Fruit fly (Drosophila melanogaster) whole organism, embryonic: ENCODE results near the gene ppk13.

ENCODE experiments used
- CG10147 ChIP-seq: fragments of 200-800 bp; sonication (Bioruptor generic); optimal IDR thresholded peaks from 2 replicates; lab custom pipeline; 2019; ENCODE audit warnings: missing biosample characterization, mild to moderate bottlenecking, missing genetic modification characterization, moderate library complexity
- CG10431 ChIP-seq: fragments of 200-800 bp; sonication (Bioruptor generic); optimal IDR thresholded peaks from 3 replicates; lab custom pipeline; 2018; ENCODE audit warnings: missing biosample characterization, mild to moderate bottlenecking, missing genetic modification characterization
- CG11247 ChIP-seq: fragments of 200-800 bp; sonication (Bioruptor generic); IDR thresholded peaks from 2 replicates; pipeline ENCODE4 v1.3.6; 2022; ENCODE audit warnings: missing biosample characterization, missing genetic modification characterization
- CG11723 ChIP-seq: fragments of 200-800 bp; sonication (Bioruptor generic); optimal IDR thresholded peaks from 2 replicates; lab custom pipeline; 2017; ENCODE audit warnings: missing biosample characterization, mild to moderate bottlenecking, missing genetic modification characterization
- CG12659 ChIP-seq: fragments of 200-800 bp; sonication (Bioruptor generic); optimal IDR thresholded peaks from 3 replicates; lab custom pipeline; 2017; ENCODE audit warnings: mild to moderate bottlenecking, missing biosample characterization, missing genetic modification reagents, missing genetic modification characterization
- CG13894 ChIP-seq: fragments of 200-800 bp; sonication (Bioruptor generic); optimal IDR thresholded peaks from 3 replicates; lab custom pipeline; 2018; ENCODE audit warnings: missing biosample characterization, mild to moderate bottlenecking, missing genetic modification characterization, moderate library complexity
- CG14710 ChIP-seq: fragments of 200-800 bp; sonication (Bioruptor generic); optimal IDR thresholded peaks from 3 replicates; lab custom pipeline; 2019; ENCODE audit warnings: missing biosample characterization, mild to moderate bottlenecking, missing genetic modification characterization, moderate library complexity
- CG15011 ChIP-seq: fragments of 200-800 bp; sonication (Bioruptor generic); optimal IDR thresholded peaks from 3 replicates; lab custom pipeline; 2018; ENCODE audit warnings: missing biosample characterization, mild to moderate bottlenecking, missing genetic modification characterization
- CG15514 ChIP-seq: fragments of 200-800 bp; sonication (Bioruptor generic); optimal IDR thresholded peaks from 3 replicates; lab custom pipeline; 2017; ENCODE audit warnings: missing biosample characterization, missing genetic modification characterization, mild to moderate bottlenecking, moderate library complexity, missing genetic modification reagents
- CG1792 ChIP-seq: fragments of 200-800 bp; sonication (Bioruptor generic); optimal IDR thresholded peaks from 2 replicates; lab custom pipeline; 2016; ENCODE audit warnings: missing biosample characterization, missing genetic modification characterization
- CG18599 ChIP-seq: fragments of 200-800 bp; sonication (Bioruptor generic); optimal IDR thresholded peaks from 3 replicates; lab custom pipeline; 2017; ENCODE audit warnings: missing biosample characterization, missing genetic modification characterization, mild to moderate bottlenecking, moderate library complexity, missing genetic modification reagents
- CG2129 ChIP-seq: fragments of 200-800 bp; sonication (Bioruptor generic); IDR thresholded peaks from 2 replicates; pipeline ENCODE4 v1.3.6; 2022; ENCODE audit warnings: missing biosample characterization, missing genetic modification characterization; ENCODE audit not compliant: partially characterized antibody
- CG30403 ChIP-seq: fragments of 200-800 bp; sonication (Bioruptor generic); optimal IDR thresholded peaks from 3 replicates; lab custom pipeline; 2016; ENCODE audit warnings: missing biosample characterization, missing genetic modification characterization
- CG31441 ChIP-seq: fragments of 200-800 bp; sonication (Bioruptor generic); IDR thresholded peaks from 2 replicates; pipeline ENCODE4 v1.3.6; 2022; ENCODE audit warnings: missing biosample characterization, missing genetic modification characterization
- CG33213 ChIP-seq: fragments of 200-800 bp; sonication (Bioruptor generic); optimal IDR thresholded peaks from 3 replicates; lab custom pipeline; 2016; ENCODE audit warnings: missing biosample characterization, missing genetic modification characterization
- CG3838 ChIP-seq: fragments of 200-800 bp; sonication (Bioruptor generic); optimal IDR thresholded peaks from 3 replicates; lab custom pipeline; 2016; ENCODE audit warnings: missing biosample characterization, missing genetic modification characterization
- CG3847 ChIP-seq: fragments of 200-800 bp; sonication (Bioruptor generic); IDR thresholded peaks from 2 replicates; pipeline ENCODE4 v1.3.6; 2022; ENCODE audit warnings: missing biosample characterization, missing genetic modification characterization
- CG4360 ChIP-seq: fragments of 200-800 bp; sonication (Bioruptor generic); IDR thresholded peaks from 2 replicates; pipeline ENCODE4 v1.3.6; 2022; ENCODE audit warnings: missing biosample characterization, missing genetic modification characterization
- CG4820 ChIP-seq: fragments of 200-800 bp; sonication (Bioruptor generic); optimal IDR thresholded peaks from 3 replicates; lab custom pipeline; 2016; ENCODE audit warnings: missing biosample characterization, missing genetic modification characterization
- CG4854 ChIP-seq: fragments of 200-800 bp; sonication (Bioruptor generic); optimal IDR thresholded peaks from 2 replicates; lab custom pipeline; 2016; ENCODE audit warnings: missing biosample characterization, missing genetic modification characterization, inconsistent platforms
- CG7556 ChIP-seq: fragments of 200-800 bp; sonication (Bioruptor generic); optimal IDR thresholded peaks from 2 replicates; lab custom pipeline; 2017; ENCODE audit warnings: missing biosample characterization, mild to moderate bottlenecking, missing genetic modification characterization
- CG7987 ChIP-seq: fragments of 200-800 bp; sonication (Bioruptor generic); optimal IDR thresholded peaks from 2 replicates; lab custom pipeline; 2018; ENCODE audit warnings: missing biosample characterization, mild to moderate bottlenecking, missing genetic modification characterization, moderate library complexity
- CG8924 ChIP-seq: fragments of 200-800 bp; optimal IDR thresholded peaks from 3 replicates; lab custom pipeline; 2019; ENCODE audit warnings: missing biosample characterization, mild to moderate bottlenecking, missing genetic modification characterization, moderate library complexity
- CG9797 ChIP-seq: fragments of 200-800 bp; sonication (Bioruptor generic); optimal IDR thresholded peaks from 3 replicates; lab custom pipeline; 2018; ENCODE audit warnings: missing biosample characterization, mild to moderate bottlenecking, missing genetic modification characterization
- Deaf1 ChIP-seq: fragments of 200-800 bp; optimal IDR thresholded peaks from 3 replicates; lab custom pipeline; 2019; ENCODE audit warnings: missing biosample characterization, mild to moderate bottlenecking, missing genetic modification characterization, moderate library complexity
- ERR ChIP-seq: fragments of 200-800 bp; sonication (Bioruptor generic); optimal IDR thresholded peaks from 2 replicates; lab custom pipeline; 2016; ENCODE audit warnings: missing biosample characterization, missing genetic modification characterization
- Eip74EF ChIP-seq, 2 experiments: fragments of 200-800 bp in 1 of 2; fragments of >200 bp in 1 of 2; sonication (Bioruptor generic) in 1 of 2; optimal IDR thresholded peaks; 2 replicates each; lab custom pipeline; 2017 to 2019; ENCODE audit warnings: missing biosample characterization in 2 of 2, missing genetic modification characterization in 2 of 2, mild to moderate bottlenecking in 1 of 2, moderate library complexity in 1 of 2
- Fer1 ChIP-seq: fragments of 200-800 bp; sonication (Bioruptor generic); optimal IDR thresholded peaks from 2 replicates; lab custom pipeline; 2017; ENCODE audit warnings: missing biosample characterization, mild to moderate bottlenecking, missing genetic modification characterization
- Kr ChIP-seq: fragments of 200-800 bp; sonication (Bioruptor generic); optimal IDR thresholded peaks from 2 replicates; lab custom pipeline; 2017; ENCODE audit warnings: missing biosample characterization, mild to moderate bottlenecking, missing genetic modification characterization
- Lpt ChIP-seq: fragments of >200 bp; optimal IDR thresholded peaks from 2 replicates; lab custom pipeline; 2018; ENCODE audit warnings: missing biosample characterization, missing genetic modification characterization
- Ravus ChIP-seq: fragments of 200-800 bp; sonication (Bioruptor generic); IDR thresholded peaks from 2 replicates; pipeline ENCODE4 v1.3.6; 2022; ENCODE audit warnings: missing biosample characterization, missing genetic modification characterization
- Side ChIP-seq: fragments of 200-800 bp; sonication (Bioruptor generic); optimal IDR thresholded peaks from 2 replicates; lab custom pipeline; 2016; ENCODE audit warnings: missing biosample characterization, missing genetic modification characterization
- Sin3A ChIP-seq: fragments of >200 bp; optimal IDR thresholded peaks from 2 replicates; lab custom pipeline; 2018
- Sry-δ ChIP-seq: fragments of 200-800 bp; sonication (Bioruptor generic); optimal IDR thresholded peaks from 2 replicates; lab custom pipeline; 2016; ENCODE audit warnings: missing biosample characterization, missing genetic modification characterization
- abd-A ChIP-seq: fragments of 200-800 bp; sonication (Bioruptor generic); optimal IDR thresholded peaks from 3 replicates; lab custom pipeline; 2019; ENCODE audit warnings: missing biosample characterization, mild to moderate bottlenecking, missing genetic modification characterization, moderate library complexity
- al ChIP-seq: fragments of 200-800 bp; sonication (Bioruptor generic); IDR thresholded peaks from 2 replicates; pipeline ENCODE4 v1.3.6; 2022; ENCODE audit warnings: missing biosample characterization, missing genetic modification characterization
- disco-r ChIP-seq: fragments of 200-800 bp; sonication (Bioruptor generic); optimal IDR thresholded peaks from 2 replicates; lab custom pipeline; 2016; ENCODE audit warnings: missing biosample characterization, missing genetic modification characterization
- fu2 ChIP-seq: fragments of 200-800 bp; sonication (Bioruptor generic); optimal IDR thresholded peaks from 2 replicates; lab custom pipeline; 2016; ENCODE audit warnings: missing biosample characterization, missing genetic modification characterization
- grau ChIP-seq: fragments of 200-800 bp; optimal IDR thresholded peaks from 3 replicates; lab custom pipeline; 2019; ENCODE audit warnings: missing biosample characterization, mild to moderate bottlenecking, missing genetic modification characterization, moderate library complexity
- h ChIP-seq: fragments of >200 bp; optimal IDR thresholded peaks from 2 replicates; lab custom pipeline; 2017
- jing ChIP-seq: fragments of 200-800 bp; sonication (Bioruptor generic); optimal IDR thresholded peaks from 2 replicates; lab custom pipeline; 2018; ENCODE audit warnings: missing biosample characterization, mild to moderate bottlenecking, missing genetic modification characterization
- kni ChIP-seq: fragments of 200-800 bp; sonication (Bioruptor generic); optimal IDR thresholded peaks from 3 replicates; lab custom pipeline; 2017; ENCODE audit warnings: mild to moderate bottlenecking, missing biosample characterization, missing genetic modification reagents, missing genetic modification characterization
- lmd ChIP-seq: fragments of 200-800 bp; sonication (Bioruptor generic); IDR thresholded peaks from 2 replicates; pipeline ENCODE4 v1.3.6; 2022; ENCODE audit warnings: missing biosample characterization, missing genetic modification characterization
- maf-S ChIP-seq: fragments of 200-800 bp; sonication (Bioruptor generic); optimal IDR thresholded peaks from 2 replicates; lab custom pipeline; 2016; ENCODE audit warnings: missing biosample characterization, missing genetic modification characterization
- nerfin-2 ChIP-seq: fragments of 200-800 bp; sonication (Bioruptor generic); IDR thresholded peaks from 2 replicates; pipeline ENCODE4 v1.3.6; 2022; ENCODE audit warnings: missing biosample characterization, missing genetic modification characterization; ENCODE audit not compliant: partially characterized antibody
- org-1 ChIP-seq: fragments of 200-800 bp; sonication (Bioruptor generic); optimal IDR thresholded peaks from 2 replicates; lab custom pipeline; 2017; ENCODE audit warnings: missing biosample characterization, missing genetic modification characterization
- otp ChIP-seq: fragments of 200-800 bp; sonication (Bioruptor generic); IDR thresholded peaks from 3 replicates; pipeline ENCODE4, ENCODE4 v1.3.6; 2022; ENCODE audit warnings: missing biosample characterization, missing genetic modification characterization
- p53 ChIP-seq: fragments of 200-800 bp; sonication (Bioruptor generic); optimal IDR thresholded peaks from 2 replicates; lab custom pipeline; 2016; ENCODE audit warnings: missing biosample characterization, missing genetic modification characterization
- run ChIP-seq: fragments of 200-800 bp; sonication (Bioruptor generic); optimal IDR thresholded peaks from 3 replicates; lab custom pipeline; 2018; ENCODE audit warnings: missing biosample characterization, mild to moderate bottlenecking, missing genetic modification characterization
- sc ChIP-seq, 3 experiments: fragments of >200 bp in 2 of 3; fragments of 200-800 bp in 1 of 3; sonication (Bioruptor generic) in 1 of 3; optimal IDR thresholded peaks; 2 replicates in 2 of 3; 3 replicates in 1 of 3; lab custom pipeline; 2017; ENCODE audit warnings: mild to moderate bottlenecking in 1 of 3, missing biosample characterization in 1 of 3, missing genetic modification characterization in 1 of 3, missing genetic modification reagents in 1 of 3
- sr ChIP-seq: fragments of 200-800 bp; sonication (Bioruptor generic); IDR thresholded peaks from 3 replicates; pipeline ENCODE4 v1.3.6; 2022; ENCODE audit warnings: missing biosample characterization, missing genetic modification characterization
- tgo ChIP-seq: fragments of 200-800 bp; sonication (Bioruptor generic); IDR thresholded peaks from 3 replicates; pipeline ENCODE4 v1.3.6; 2022; ENCODE audit warnings: missing biosample characterization, missing genetic modification characterization

Gene ppk13

DNA sequence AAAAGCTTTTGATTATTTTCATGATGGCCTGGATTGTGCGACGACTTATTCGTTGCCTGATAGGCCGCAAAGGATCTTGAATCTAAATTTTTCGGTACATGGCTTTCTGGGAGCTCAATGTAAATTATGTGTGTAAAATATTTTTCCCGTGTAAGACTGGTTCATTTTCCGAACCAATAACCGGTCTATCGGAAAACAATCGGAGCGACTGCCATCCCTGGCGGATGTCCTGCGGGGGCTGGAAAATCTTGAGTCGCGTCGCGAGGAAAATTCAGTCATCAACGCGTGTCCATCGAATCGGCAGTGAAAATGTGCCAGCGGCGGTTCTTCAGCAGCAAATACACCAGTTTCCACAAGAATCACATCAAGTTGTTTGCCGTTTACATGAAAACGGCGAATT is 15.8 kb upstream of the ppk13 start, which contains the start of the genes CG46307 and Nhe2 (continued):
- TF ChIP-seq CG12659: peak; percentile 22
- TF ChIP-seq otp: no peak
- TF ChIP-seq grau (tag; lab: Kevin White, UChicago): no peak
- no peak; the same call in 2 of the 3 replicates for TF ChIP-seq tgo
- TF ChIP-seq run: no peak
- no peak for TF ChIP-seq CG11247 (GFP tag; lab: Robert Waterston, UW)
- TF ChIP-seq Lpt: no peak
- TF ChIP-seq abd-A (tag; lab: Kevin White, UChicago): no peak
- no peak for TF ChIP-seq lmd (GFP tag; lab: Robert Waterston, UW)
- TF ChIP-seq Ravus: no peak
- no peak for TF ChIP-seq CG9797 (GFP tag; lab: Kevin White, UChicago)
- TF ChIP-seq CG14710 (tag; lab: Kevin White, UChicago): peak; percentile 35
- no peak for TF ChIP-seq kni
- TF ChIP-seq Side: no peak
- TF ChIP-seq CG4360 (GFP tag; lab: Robert Waterston, UW): no peak
- peak; percentile 11 for TF ChIP-seq CG8924 (tag; lab: Kevin White, UChicago)
- no peak for TF ChIP-seq disco-r (GFP tag; lab: Kevin White, UChicago)
- no peak for TF ChIP-seq CG33213
- no peak for TF ChIP-seq CG4854
- TF ChIP-seq CG15011 (GFP tag; lab: Kevin White, UChicago): no peak
- no peak for TF ChIP-seq nerfin-2 (GFP tag; lab: Robert Waterston, UW)
- TF ChIP-seq jing (GFP tag; lab: Kevin White, UChicago): no peak
- TF ChIP-seq CG13894 (tag; lab: Kevin White, UChicago): no peak
- TF ChIP-seq CG1792 (GFP tag; lab: Kevin White, UChicago): no peak
- TF ChIP-seq CG18599 (GFP tag; lab: Kevin White, UChicago): no peak
- TF ChIP-seq org-1 (GFP tag; lab: Kevin White, UChicago): no peak
- no peak for TF ChIP-seq CG31441
- TF ChIP-seq al (GFP tag; lab: Robert Waterston, UW): no peak
- no peak for TF ChIP-seq CG3847 (GFP tag; lab: Robert Waterston, UW)
- TF ChIP-seq p53: no peak
- no peak for TF ChIP-seq Eip74EF (GFP tag; optimal IDR thresholded peaks at IDR 0.05; lab: Kevin White, UChicago)
- peak; percentile 38 for TF ChIP-seq Sry-δ (GFP tag; lab: Kevin White, UChicago)
- TF ChIP-seq Sin3A (lab: Kevin White, UChicago): no peak
- peak; percentile 98 for TF ChIP-seq CG15514 (GFP tag; lab: Kevin White, UChicago)
- TF ChIP-seq Fer1 (GFP tag; lab: Kevin White, UChicago): peak; percentile 19
- TF ChIP-seq sc (optimal IDR thresholded peaks at IDR 0.05; lab: Kevin White, UChicago): no peak
- no peak for TF ChIP-seq sc (GFP tag; optimal IDR thresholded peaks at IDR 0.05; lab: Kevin White, UChicago)
- no peak for TF ChIP-seq CG7987
- no peak for TF ChIP-seq CG10431 (GFP tag; lab: Kevin White, UChicago)
- no peak for TF ChIP-seq Kr (GFP tag; lab: Kevin White, UChicago)
- no peak for TF ChIP-seq CG10147 (GFP tag; lab: Kevin White, UChicago)
- TF ChIP-seq CG11723: no peak
- no peak for TF ChIP-seq fu2 (GFP tag; lab: Kevin White, UChicago)
- no peak for TF ChIP-seq CG7556
- peak; percentile 17 for TF ChIP-seq Deaf1 (tag; lab: Kevin White, UChicago)
- TF ChIP-seq h: no peak
- TF ChIP-seq CG2129 (GFP tag; lab: Robert Waterston, UW): no peak
- TF ChIP-seq ERR (GFP tag; lab: Kevin White, UChicago): no peak
- TF ChIP-seq maf-S (GFP tag; lab: Kevin White, UChicago): no peak
- TF ChIP-seq CG30403 (GFP tag; lab: Kevin White, UChicago): no peak
- no peak for TF ChIP-seq sr (GFP tag; lab: Robert Waterston, UW)
- TF ChIP-seq CG4820 (GFP tag; lab: Kevin White, UChicago): no peak
- no peak for TF ChIP-seq CG3838 (GFP tag; lab: Kevin White, UChicago)
